Worm (Caenorhabditis elegans): ENCODE results near the gene acbp-6.

Gene acbp-6

ce11 chrII:11926501-11926900 lies 47.0 kb downstream of the acbp-6 start:
- no peak for TF ChIP-seq hlh-6 (tag; optimal IDR thresholded peaks at IDR 0.05)
- TF ChIP-seq sdc-2 (tag; optimal IDR thresholded peaks at IDR 0.05), result no peak
- TF ChIP-seq ahr-1 (tag; optimal IDR thresholded peaks at IDR 0.05), result no peak
- no peak for TF ChIP-seq pha-4 (tag; optimal IDR thresholded peaks at IDR 0.05)
- TF ChIP-seq gmeb-2 (tag; optimal IDR thresholded peaks at IDR 0.05), result no peak
- no peak for TF ChIP-seq madf-2 (tag; optimal IDR thresholded peaks at IDR 0.05)

ce11 chrII:11925203-11925602 lies 48.3 kb downstream of the acbp-6 start:
- TF ChIP-seq ceh-2 (tag; optimal IDR thresholded peaks at IDR 0.05), result no peak
- no peak for TF ChIP-seq sox-4 (tag; optimal IDR thresholded peaks at IDR 0.05)
- no peak for TF ChIP-seq C08G9.2 (tag; optimal IDR thresholded peaks at IDR 0.05)
- no peak for TF ChIP-seq T23F11.4 (GFP tag; optimal IDR thresholded peaks at IDR 0.05)
- TF ChIP-seq pha-4 (tag; optimal IDR thresholded peaks at IDR 0.05), result no peak
- no peak for TF ChIP-seq dmd-4 (tag; optimal IDR thresholded peaks at IDR 0.05; ENCODE audit: borderline replicate concordance)
- no peak for TF ChIP-seq pha-2 (tag; optimal IDR thresholded peaks at IDR 0.05)
- TF ChIP-seq ceh-48 (tag; optimal IDR thresholded peaks at IDR 0.05), result no peak
- TF ChIP-seq ceh-14 (tag; optimal IDR thresholded peaks at IDR 0.05), result no peak
- no peak for TF ChIP-seq ets-4 (tag; optimal IDR thresholded peaks at IDR 0.05)
- TF ChIP-seq ztf-16 (tag; optimal IDR thresholded peaks at IDR 0.05), result no peak
- no peak for TF ChIP-seq ttx-3 (tag; optimal IDR thresholded peaks at IDR 0.05)

ce11 chrII:11923620-11924298 lies 49.8 kb downstream of the acbp-6 start:
- peak; percentile 29 for TF ChIP-seq dve-1 (tag; optimal IDR thresholded peaks at IDR 0.05)
- no peak for TF ChIP-seq ttx-3 (tag; optimal IDR thresholded peaks at IDR 0.05)
- TF ChIP-seq ceh-30 (tag; optimal IDR thresholded peaks at IDR 0.05), result no peak
- TF ChIP-seq ceh-19 (GFP tag; optimal IDR thresholded peaks at IDR 0.05), result no peak
- peak; percentile 47 for TF ChIP-seq hlh-30 (tag; optimal IDR thresholded peaks at IDR 0.05; ENCODE audit: insufficient read depth)

- no peak for TF ChIP-seq tbx-2 (tag; optimal IDR thresholded peaks at IDR 0.05)
- no peak for TF ChIP-seq pag-3 (tag; optimal IDR thresholded peaks at IDR 0.05; ENCODE audit: borderline replicate concordance)
- TF ChIP-seq ceh-34 (tag; optimal IDR thresholded peaks at IDR 0.05), result peak; percentile 1
- no peak for TF ChIP-seq C08G9.2 (tag; optimal IDR thresholded peaks at IDR 0.05)
- no peak for TF ChIP-seq fkh-10 (GFP tag; optimal IDR thresholded peaks at IDR 0.05)
- peak; percentile 14 for TF ChIP-seq dve-1 (tag; optimal IDR thresholded peaks at IDR 0.05)
These were observed 50.6 kb downstream of the acbp-6 start for ce11 chrII:11922757-11923538.
